Fruit fly (Drosophila melanogaster) whole organism, embryonic: Measurements from ENCODE around the gene Yp1.

Experiments used
- Aef1 ChIP-seq: fragments of 200-800 bp; sonication (Bioruptor generic); IDR thresholded peaks from 3 replicates; pipeline ENCODE4 v1.3.6; 2022; ENCODE audit warnings: missing biosample characterization, missing genetic modification characterization
- BEAF-32 ChIP-seq: fragments of 200-800 bp; sonication (Bioruptor generic); optimal IDR thresholded peaks from 3 replicates; lab custom pipeline; 2017; ENCODE audit warnings: missing biosample characterization, missing genetic modification characterization, mild to moderate bottlenecking, moderate library complexity, missing genetic modification reagents
- CG10654 ChIP-seq: fragments of 200-800 bp; sonication (Bioruptor generic); optimal IDR thresholded peaks from 2 replicates; lab custom pipeline; 2016; ENCODE audit warnings: missing biosample characterization, missing genetic modification characterization
- CG10979 ChIP-seq: fragments of 200-800 bp; sonication (Bioruptor generic); optimal IDR thresholded peaks from 2 replicates; lab custom pipeline; 2018; ENCODE audit warnings: missing biosample characterization, mild to moderate bottlenecking, missing genetic modification characterization, moderate library complexity
- CG11504 ChIP-seq: fragments of 200-800 bp; sonication (Bioruptor generic); optimal IDR thresholded peaks from 3 replicates; lab custom pipeline; 2019; ENCODE audit warnings: missing biosample characterization, mild to moderate bottlenecking, missing genetic modification characterization, moderate library complexity
- CG11696 ChIP-seq: fragments of 200-800 bp; sonication (Bioruptor generic); IDR thresholded peaks from 2 replicates; pipeline ENCODE4 v1.3.6; 2022; ENCODE audit warnings: missing biosample characterization, missing genetic modification characterization
- CG13123 ChIP-seq: fragments of 200-800 bp; sonication (Bioruptor generic); optimal IDR thresholded peaks from 2 replicates; lab custom pipeline; 2016; ENCODE audit warnings: missing biosample characterization, missing genetic modification characterization
- CG14050 ChIP-seq: fragments of 200-800 bp; sonication (Bioruptor generic); IDR thresholded peaks from 3 replicates; pipeline ENCODE4 v1.3.6; 2022; ENCODE audit warnings: missing biosample characterization, missing genetic modification characterization
- CG14710 ChIP-seq: fragments of 200-800 bp; sonication (Bioruptor generic); optimal IDR thresholded peaks from 3 replicates; lab custom pipeline; 2019; ENCODE audit warnings: missing biosample characterization, mild to moderate bottlenecking, missing genetic modification characterization, moderate library complexity
- CG15514 ChIP-seq: fragments of 200-800 bp; sonication (Bioruptor generic); optimal IDR thresholded peaks from 3 replicates; lab custom pipeline; 2017; ENCODE audit warnings: missing biosample characterization, missing genetic modification characterization, mild to moderate bottlenecking, moderate library complexity, missing genetic modification reagents
- CG1602 ChIP-seq: fragments of 200-800 bp; sonication (Bioruptor generic); optimal IDR thresholded peaks from 3 replicates; lab custom pipeline; 2016; ENCODE audit warnings: missing biosample characterization, missing genetic modification characterization
- CG2116 ChIP-seq: fragments of 200-800 bp; sonication (Bioruptor generic); optimal IDR thresholded peaks from 3 replicates; lab custom pipeline; 2018; ENCODE audit warnings: missing biosample characterization, mild to moderate bottlenecking, missing genetic modification characterization
- CG2712 ChIP-seq: fragments of 200-800 bp; optimal IDR thresholded peaks from 3 replicates; lab custom pipeline; 2019; ENCODE audit warnings: missing biosample characterization, mild to moderate bottlenecking, missing genetic modification characterization, moderate library complexity
- CG30403 ChIP-seq: fragments of 200-800 bp; sonication (Bioruptor generic); optimal IDR thresholded peaks from 3 replicates; lab custom pipeline; 2016; ENCODE audit warnings: missing biosample characterization, missing genetic modification characterization
- CG32532 ChIP-seq: fragments of 200-800 bp; sonication (Bioruptor generic); IDR thresholded peaks from 2 replicates; pipeline ENCODE4 v1.3.6; 2022; ENCODE audit warnings: missing biosample characterization, missing genetic modification characterization
- CG32772 ChIP-seq: fragments of 200-800 bp; sonication (Bioruptor generic); IDR thresholded peaks from 2 replicates; pipeline ENCODE4 v1.3.6; 2022; ENCODE audit warnings: missing biosample characterization, missing genetic modification characterization
- CG33557 ChIP-seq: fragments of 200-800 bp; sonication (Bioruptor generic); optimal IDR thresholded peaks from 2 replicates; lab custom pipeline; 2019; ENCODE audit warnings: missing biosample characterization, mild to moderate bottlenecking, missing genetic modification characterization, moderate library complexity
- CG7556 ChIP-seq: fragments of 200-800 bp; sonication (Bioruptor generic); optimal IDR thresholded peaks from 2 replicates; lab custom pipeline; 2017; ENCODE audit warnings: missing biosample characterization, mild to moderate bottlenecking, missing genetic modification characterization
- CG7839 ChIP-seq: fragments of 200-800 bp; sonication (Bioruptor generic); optimal IDR thresholded peaks from 3 replicates; lab custom pipeline; 2018; ENCODE audit warnings: missing biosample characterization, mild to moderate bottlenecking, missing genetic modification characterization, moderate library complexity
- CG9817 ChIP-seq: fragments of 200-800 bp; sonication (Bioruptor generic); optimal IDR thresholded peaks from 2 replicates; lab custom pipeline; 2018; ENCODE audit warnings: missing biosample characterization, mild to moderate bottlenecking, missing genetic modification characterization, moderate library complexity
- Dbx ChIP-seq: fragments of 200-800 bp; sonication (Bioruptor generic); IDR thresholded peaks from 3 replicates; pipeline ENCODE4 v1.3.6; 2022; ENCODE audit warnings: missing biosample characterization, missing genetic modification characterization
- E2f1 ChIP-seq: fragments of 200-800 bp; sonication (Bioruptor generic); IDR thresholded peaks from 2 replicates; pipeline ENCODE4 v1.3.6; 2022; ENCODE audit warnings: missing biosample characterization, missing genetic modification characterization
- Ets65A ChIP-seq: fragments of 200-800 bp; sonication (Bioruptor generic); peaks from one replicate; lab custom pipeline; 2016; ENCODE audit warnings: missing biosample characterization, missing genetic modification characterization
- GATAe ChIP-seq: fragments of 200-800 bp; sonication (Bioruptor generic); conservative IDR thresholded peaks from 2 replicates; pipeline ENCODE4 v1.3.6; 2022; ENCODE audit warnings: missing biosample characterization, missing genetic modification characterization
- Hey ChIP-seq: fragments of 200-800 bp; sonication (Bioruptor generic); optimal IDR thresholded peaks from 3 replicates; lab custom pipeline; 2018; ENCODE audit warnings: missing biosample characterization, mild to moderate bottlenecking, missing genetic modification characterization
- Hr3 ChIP-seq: fragments of 200-800 bp; sonication (Bioruptor generic); optimal IDR thresholded peaks from 3 replicates; lab custom pipeline; 2016; ENCODE audit warnings: missing biosample characterization, missing genetic modification characterization
- MBD-R2 ChIP-seq: fragments of 200-800 bp; sonication (Bioruptor generic); IDR thresholded peaks from 2 replicates; pipeline ENCODE4 v1.3.6; 2022; ENCODE audit warnings: missing biosample characterization, missing genetic modification characterization
- MTF-1 ChIP-seq: fragments of 200-800 bp; sonication (Bioruptor generic); optimal IDR thresholded peaks from 2 replicates; lab custom pipeline; 2018; ENCODE audit warnings: missing biosample characterization, mild to moderate bottlenecking, missing genetic modification characterization, borderline replicate concordance
- Ptx1 ChIP-seq: fragments of 200-800 bp; sonication (Bioruptor generic); IDR thresholded peaks from 2 replicates; pipeline ENCODE4 v1.3.6; 2022; ENCODE audit warnings: missing biosample characterization, missing genetic modification characterization
- Rx ChIP-seq: fragments of 200-800 bp; sonication (Bioruptor generic); IDR thresholded peaks from 2 replicates; pipeline ENCODE4 v1.3.6; 2022; ENCODE audit warnings: missing biosample characterization, missing genetic modification characterization
- Spps ChIP-seq: fragments of 200-800 bp; sonication (Bioruptor generic); optimal IDR thresholded peaks from 2 replicates; lab custom pipeline; 2018; ENCODE audit warnings: missing biosample characterization, mild to moderate bottlenecking, missing genetic modification characterization
- bigmax ChIP-seq: fragments of 200-800 bp; sonication (Bioruptor generic); optimal IDR thresholded peaks from 2 replicates; lab custom pipeline; 2018; ENCODE audit warnings: missing biosample characterization, mild to moderate bottlenecking, missing genetic modification characterization
- chn ChIP-seq: fragments of 200-800 bp; sonication (Bioruptor generic); optimal IDR thresholded peaks from 2 replicates; lab custom pipeline; 2016; ENCODE audit warnings: missing biosample characterization, missing genetic modification characterization
- croc ChIP-seq: fragments of 200-800 bp; sonication (Bioruptor generic); conservative IDR thresholded peaks from 3 replicates; pipeline ENCODE4 v1.3.6; 2022; ENCODE audit warnings: missing biosample characterization, missing genetic modification characterization
- ems ChIP-seq: fragments of 200-800 bp; sonication (Bioruptor generic); optimal IDR thresholded peaks from 3 replicates; lab custom pipeline; 2016; ENCODE audit warnings: missing biosample characterization, missing genetic modification characterization
- gfzf ChIP-seq: fragments of 200-800 bp; sonication (Bioruptor generic); optimal IDR thresholded peaks from 2 replicates; lab custom pipeline; 2016; ENCODE audit warnings: missing biosample characterization, mild to moderate bottlenecking, missing genetic modification characterization, moderate library complexity
- grau ChIP-seq: fragments of 200-800 bp; optimal IDR thresholded peaks from 3 replicates; lab custom pipeline; 2019; ENCODE audit warnings: missing biosample characterization, mild to moderate bottlenecking, missing genetic modification characterization, moderate library complexity
- jigr1 ChIP-seq: fragments of 200-800 bp; sonication (Bioruptor generic); IDR thresholded peaks from 3 replicates; pipeline ENCODE4 v1.3.6; 2022; ENCODE audit warnings: missing biosample characterization, missing genetic modification characterization
- jing ChIP-seq: fragments of 200-800 bp; sonication (Bioruptor generic); optimal IDR thresholded peaks from 2 replicates; lab custom pipeline; 2018; ENCODE audit warnings: missing biosample characterization, mild to moderate bottlenecking, missing genetic modification characterization
- odd ChIP-seq: fragments of 200-800 bp; sonication (Bioruptor generic); optimal IDR thresholded peaks from 2 replicates; lab custom pipeline; 2017; ENCODE audit warnings: missing biosample characterization, mild to moderate bottlenecking, missing genetic modification characterization
- org-1 ChIP-seq: fragments of 200-800 bp; sonication (Bioruptor generic); optimal IDR thresholded peaks from 2 replicates; lab custom pipeline; 2017; ENCODE audit warnings: missing biosample characterization, missing genetic modification characterization
- pho ChIP-seq: fragments of 200-800 bp; sonication (Bioruptor generic); optimal IDR thresholded peaks from 2 replicates; lab custom pipeline; 2016; ENCODE audit warnings: missing biosample characterization, missing genetic modification characterization
- row ChIP-seq: fragments of 200-800 bp; sonication (Bioruptor generic); IDR thresholded peaks from 3 replicates; pipeline ENCODE4 v1.3.6; 2022; ENCODE audit warnings: missing biosample characterization, missing genetic modification characterization
- sd ChIP-seq: fragments of 200-800 bp; sonication (Bioruptor generic); optimal IDR thresholded peaks from 3 replicates; lab custom pipeline; 2018; ENCODE audit warnings: missing biosample characterization, mild to moderate bottlenecking, missing genetic modification characterization, moderate library complexity
- sisA ChIP-seq: fragments of 200-800 bp; sonication (Bioruptor generic); IDR thresholded peaks from 2 replicates; pipeline ENCODE4 v1.3.6; 2022; ENCODE audit warnings: missing biosample characterization, missing genetic modification characterization
- slbo ChIP-seq: fragments of 200-800 bp; sonication (Bioruptor generic); IDR thresholded peaks from 2 replicates; pipeline ENCODE4 v1.3.6; 2022; ENCODE audit warnings: missing biosample characterization, missing genetic modification characterization
- ssp ChIP-seq: fragments of 200-800 bp; sonication (Bioruptor generic); IDR thresholded peaks from 2 replicates; pipeline ENCODE4 v1.3.6; 2022; ENCODE audit warnings: missing biosample characterization, missing genetic modification characterization
- trem ChIP-seq: fragments of 200-800 bp; optimal IDR thresholded peaks from 3 replicates; lab custom pipeline; 2019; ENCODE audit warnings: missing biosample characterization, mild to moderate bottlenecking, missing genetic modification characterization, moderate library complexity
- vvl ChIP-seq: fragments of 200-800 bp; sonication (Bioruptor generic); IDR thresholded peaks from 2 replicates; pipeline ENCODE4 v1.3.6; 2022; ENCODE audit warnings: missing biosample characterization, missing genetic modification characterization

Yp1 gene

DNA sequence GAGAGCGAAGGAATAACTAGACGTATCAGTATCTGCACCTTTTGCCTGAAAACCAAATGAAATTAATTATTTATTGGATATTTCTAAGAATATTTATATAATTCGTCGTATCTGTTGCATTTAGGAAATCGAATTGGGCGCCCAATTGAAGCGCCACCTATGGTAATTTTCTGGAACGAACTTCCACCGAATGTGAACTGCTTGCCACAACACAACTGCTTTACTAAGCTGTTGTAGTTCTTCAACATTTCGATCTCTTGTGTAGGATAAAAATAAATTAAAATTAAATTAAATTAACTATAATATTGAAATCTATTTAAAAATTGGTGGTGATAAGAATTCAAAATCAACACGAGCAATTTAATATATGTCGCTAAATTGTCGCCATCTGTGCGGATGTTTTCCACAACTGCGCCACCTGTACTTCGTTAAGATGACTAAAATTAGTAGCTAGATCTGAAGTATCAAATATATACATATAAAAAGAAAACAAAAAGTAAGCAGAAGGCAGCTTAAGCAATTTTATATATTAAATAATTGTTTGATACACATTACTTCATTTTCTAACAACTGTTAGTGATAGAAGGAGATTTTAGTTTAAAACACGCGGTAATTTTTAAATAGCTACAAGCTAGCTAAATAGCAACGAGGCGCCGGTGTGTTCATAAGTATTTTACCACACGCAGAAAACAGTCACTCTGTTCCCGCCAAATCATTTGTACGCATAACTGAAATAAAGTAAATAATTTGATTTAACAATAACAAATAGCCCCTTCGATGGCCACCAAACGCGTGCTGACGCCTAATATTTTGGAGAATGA, 43.6 kb upstream of the Yp1 start, which contains the start of gene Dna2 (continued):
- TF ChIP-seq CG2116 (GFP tag; lab: Kevin White, UChicago) (peak; percentile 41), row (GFP tag; lab: Robert Waterston, UW) (peak; percentile 23; the same call in 1 of the 3 replicates), croc (GFP tag; lab: Robert Waterston, UW) (peak; percentile 14; the same call in 1 of the 3 replicates), CG15514 (GFP tag; lab: Kevin White, UChicago) (peak; percentile 9), CG11696 (GFP tag; lab: Robert Waterston, UW) (no peak), CG33557 (GFP tag; lab: Kevin White, UChicago) (peak; percentile 42), odd (no peak), trem (tag; lab: Kevin White, UChicago) (peak; percentile 21), ems (GFP tag; lab: Kevin White, UChicago) (no peak), MTF-1 (GFP tag; lab: Kevin White, UChicago) (no peak), CG30403 (peak; percentile 11), bigmax (GFP tag; lab: Kevin White, UChicago) (no peak), jigr1 (GFP tag; lab: Robert Waterston, UW) (no peak), gfzf (GFP tag; lab: Kevin White, UChicago) (peak; percentile 62), CG9817 (peak; percentile 28), jing (GFP tag; lab: Kevin White, UChicago) (no peak), Spps (tag; lab: Kevin White, UChicago) (no peak), org-1 (no peak), CG10654 (GFP tag; lab: Kevin White, UChicago) (no peak), CG14050 (no peak), sd (tag; lab: Kevin White, UChicago) (no peak), Hr3 (GFP tag; lab: Kevin White, UChicago) (peak; percentile 23), CG10979 (tag; lab: Kevin White, UChicago) (no peak), chn (GFP tag; lab: Kevin White, UChicago) (no peak), Aef1 (GFP tag; lab: Robert Waterston, UW) (0 out of 3 replicates have a peak, but pooled peaks have one; percentile 34), Dbx (GFP tag; lab: Robert Waterston, UW) (0 out of 3 replicates have a peak, but pooled peaks have one; percentile 33), CG7839 (tag; lab: Kevin White, UChicago) (peak; percentile 35), CG1602 (peak; percentile 24), CG2712 (peak; percentile 46), GATAe (GFP tag; lab: Robert Waterston, UW) (no peak), Ptx1 (GFP tag; lab: Robert Waterston, UW) (peak; percentile 58), Ets65A (GFP tag; lab: Kevin White, UChicago) (peak; percentile 85), CG7556 (GFP tag; lab: Kevin White, UChicago) (no peak), CG32532 (GFP tag; lab: Robert Waterston, UW) (peak; percentile 56; the same call in 1 of the 2 replicates), Hey (tag; lab: Kevin White, UChicago) (no peak), CG11504 (tag; lab: Kevin White, UChicago) (peak; percentile 38), slbo (GFP tag; lab: Robert Waterston, UW) (peak; percentile 65), pho (GFP tag; lab: Kevin White, UChicago) (no peak), grau (tag; lab: Kevin White, UChicago) (peak; percentile 25), CG14710 (tag; lab: Kevin White, UChicago) (peak; percentile 27), vvl (GFP tag; lab: Robert Waterston, UW) (no peak), sisA (GFP tag; lab: Robert Waterston, UW) (peak; percentile 48), ssp (GFP tag; lab: Robert Waterston, UW) (0 out of 2 replicates have a peak, but pooled peaks have one; percentile 23), E2f1 (no peak; the same call in 1 of the 2 replicates), MBD-R2 (peak; percentile 17; the same call in 1 of the 2 replicates), BEAF-32 (peak; percentile 15), CG13123 (GFP tag; lab: Kevin White, UChicago) (no peak), CG32772 (GFP tag; lab: Robert Waterston, UW) (0 out of 2 replicates have a peak, but pooled peaks have one; percentile 23), Rx (GFP tag; lab: Robert Waterston, UW) (no peak)
